Fruit fly (Drosophila melanogaster) whole organism, embryonic: ENCODE measurements around the gene CG5376.

ENCODE experiments used
- Abd-B ChIP-seq: fragments of 200-800 bp; sonication (Bioruptor generic); optimal IDR thresholded peaks from 2 replicates; lab custom pipeline; 2018; ENCODE audit warnings: missing biosample characterization, mild to moderate bottlenecking, missing genetic modification characterization, moderate library complexity
- BEAF-32 ChIP-seq: fragments of 200-800 bp; sonication (Bioruptor generic); optimal IDR thresholded peaks from 3 replicates; lab custom pipeline; 2017; ENCODE audit warnings: missing biosample characterization, missing genetic modification characterization, mild to moderate bottlenecking, moderate library complexity, missing genetic modification reagents
- Blimp-1 ChIP-seq: fragments of 200-800 bp; sonication (Bioruptor generic); optimal IDR thresholded peaks from 3 replicates; lab custom pipeline; 2018; ENCODE audit warnings: missing biosample characterization, missing genetic modification characterization, mild to moderate bottlenecking, moderate library complexity, missing genetic modification reagents
- BtbVII ChIP-seq: fragments of 200-800 bp; sonication (Bioruptor generic); optimal IDR thresholded peaks from 3 replicates; lab custom pipeline; 2017; ENCODE audit warnings: missing biosample characterization, mild to moderate bottlenecking, missing genetic modification characterization
- CG10267 ChIP-seq: fragments of 200-800 bp; sonication (Bioruptor generic); optimal IDR thresholded peaks from 2 replicates; lab custom pipeline; 2018; ENCODE audit warnings: missing biosample characterization, mild to moderate bottlenecking, missing genetic modification characterization, moderate library complexity
- CG10654 ChIP-seq: fragments of 200-800 bp; sonication (Bioruptor generic); optimal IDR thresholded peaks from 2 replicates; lab custom pipeline; 2016; ENCODE audit warnings: missing biosample characterization, missing genetic modification characterization
- CG11504 ChIP-seq: fragments of 200-800 bp; sonication (Bioruptor generic); optimal IDR thresholded peaks from 3 replicates; lab custom pipeline; 2019; ENCODE audit warnings: missing biosample characterization, mild to moderate bottlenecking, missing genetic modification characterization, moderate library complexity
- CG12236 ChIP-seq: fragments of 200-800 bp; sonication (Bioruptor generic); optimal IDR thresholded peaks from 2 replicates; lab custom pipeline; 2016; ENCODE audit warnings: missing biosample characterization, missing genetic modification characterization
- CG14710 ChIP-seq: fragments of 200-800 bp; sonication (Bioruptor generic); optimal IDR thresholded peaks from 3 replicates; lab custom pipeline; 2019; ENCODE audit warnings: missing biosample characterization, mild to moderate bottlenecking, missing genetic modification characterization, moderate library complexity
- CG15514 ChIP-seq: fragments of 200-800 bp; sonication (Bioruptor generic); optimal IDR thresholded peaks from 3 replicates; lab custom pipeline; 2017; ENCODE audit warnings: missing biosample characterization, missing genetic modification characterization, mild to moderate bottlenecking, moderate library complexity, missing genetic modification reagents
- CG17186 ChIP-seq: fragments of 200-800 bp; sonication (Bioruptor generic); optimal IDR thresholded peaks from 3 replicates; lab custom pipeline; 2017; ENCODE audit warnings: missing biosample characterization, missing genetic modification reagents, missing genetic modification characterization
- CG17802 ChIP-seq: fragments of 200-800 bp; sonication (Bioruptor generic); optimal IDR thresholded peaks from 2 replicates; lab custom pipeline; 2018; ENCODE audit warnings: missing biosample characterization, mild to moderate bottlenecking, missing genetic modification characterization, moderate library complexity
- CG2116 ChIP-seq: fragments of 200-800 bp; sonication (Bioruptor generic); optimal IDR thresholded peaks from 3 replicates; lab custom pipeline; 2018; ENCODE audit warnings: missing biosample characterization, mild to moderate bottlenecking, missing genetic modification characterization
- CG9609 ChIP-seq: fragments of 200-800 bp; sonication (Bioruptor generic); optimal IDR thresholded peaks from 3 replicates; lab custom pipeline; 2016; ENCODE audit warnings: missing biosample characterization, missing genetic modification characterization
- CG9797 ChIP-seq: fragments of 200-800 bp; sonication (Bioruptor generic); optimal IDR thresholded peaks from 3 replicates; lab custom pipeline; 2018; ENCODE audit warnings: missing biosample characterization, mild to moderate bottlenecking, missing genetic modification characterization
- Doc3 ChIP-seq: fragments of 200-800 bp; sonication (Bioruptor generic); IDR thresholded peaks from 3 replicates; pipeline ENCODE4 v1.3.6; 2022; ENCODE audit warnings: missing biosample characterization, missing genetic modification characterization; ENCODE audit not compliant: partially characterized antibody
- Dp ChIP-seq: fragments of 200-800 bp; sonication (Bioruptor generic); optimal IDR thresholded peaks from 2 replicates; lab custom pipeline; 2018; ENCODE audit warnings: missing biosample characterization, mild to moderate bottlenecking, missing genetic modification characterization, moderate library complexity
- E2f2 ChIP-seq: fragments of 200-800 bp; sonication (Bioruptor generic); IDR thresholded peaks from 2 replicates; pipeline ENCODE4 v1.3.6; 2022; ENCODE audit warnings: missing biosample characterization, missing genetic modification characterization
- Eip74EF ChIP-seq, 2 experiments: fragments of 200-800 bp in 1 of 2; fragments of >200 bp in 1 of 2; sonication (Bioruptor generic) in 1 of 2; optimal IDR thresholded peaks; 2 replicates each; lab custom pipeline; 2017 to 2019; ENCODE audit warnings: missing biosample characterization in 2 of 2, missing genetic modification characterization in 2 of 2, mild to moderate bottlenecking in 1 of 2, moderate library complexity in 1 of 2
- Ets97D ChIP-seq: fragments of 200-800 bp; sonication (Bioruptor generic); optimal IDR thresholded peaks from 3 replicates; lab custom pipeline; 2016; ENCODE audit warnings: missing biosample characterization, missing genetic modification characterization
- HLH54F ChIP-seq: fragments of 200-800 bp; sonication (Bioruptor generic); optimal IDR thresholded peaks from 3 replicates; lab custom pipeline; 2016; ENCODE audit warnings: missing biosample characterization, missing genetic modification characterization
- MBD-R2 ChIP-seq: fragments of 200-800 bp; sonication (Bioruptor generic); IDR thresholded peaks from 2 replicates; pipeline ENCODE4 v1.3.6; 2022; ENCODE audit warnings: missing biosample characterization, missing genetic modification characterization
- MESR4 ChIP-seq: fragments of 200-800 bp; sonication (Bioruptor generic); optimal IDR thresholded peaks from 2 replicates; lab custom pipeline; 2018; ENCODE audit warnings: missing biosample characterization, mild to moderate bottlenecking, missing genetic modification characterization, moderate library complexity
- Max ChIP-seq: fragments of 200-800 bp; sonication (Bioruptor generic); optimal IDR thresholded peaks from 2 replicates; lab custom pipeline; 2016; ENCODE audit warnings: missing biosample characterization, mild to moderate bottlenecking, missing genetic modification characterization
- Myb ChIP-seq: fragments of 200-800 bp; sonication (Bioruptor generic); optimal IDR thresholded peaks from 2 replicates; lab custom pipeline; 2016; ENCODE audit warnings: missing biosample characterization, missing genetic modification characterization
- Nf-YA ChIP-seq: fragments of 200-800 bp; sonication (Bioruptor generic); IDR thresholded peaks from 2 replicates; pipeline ENCODE4 v1.3.6; 2022; ENCODE audit warnings: missing biosample characterization, missing genetic modification characterization
- Usf ChIP-seq: fragments of 200-800 bp; sonication (Bioruptor generic); optimal IDR thresholded peaks from 2 replicates; lab custom pipeline; 2017; ENCODE audit warnings: missing genotype, missing biosample characterization, missing genetic modification characterization
- YL-1 ChIP-seq: fragments of 200-800 bp; sonication (Bioruptor generic); optimal IDR thresholded peaks from 3 replicates; lab custom pipeline; 2017; ENCODE audit warnings: missing biosample characterization, mild to moderate bottlenecking, missing genetic modification characterization
- abd-A ChIP-seq: fragments of 200-800 bp; sonication (Bioruptor generic); optimal IDR thresholded peaks from 3 replicates; lab custom pipeline; 2019; ENCODE audit warnings: missing biosample characterization, mild to moderate bottlenecking, missing genetic modification characterization, moderate library complexity
- cad ChIP-seq: fragments of >200 bp; optimal IDR thresholded peaks from 2 replicates; lab custom pipeline; 2017; ENCODE audit warnings: missing biosample characterization, missing genetic modification characterization
- cas ChIP-seq: fragments of 200-800 bp; sonication (Bioruptor generic); IDR thresholded peaks from 2 replicates; pipeline ENCODE4 v1.3.6; 2022; ENCODE audit warnings: missing biosample characterization, missing genetic modification characterization
- cwo ChIP-seq: fragments of 200-800 bp; sonication (Bioruptor generic); optimal IDR thresholded peaks from 3 replicates; lab custom pipeline; 2017; ENCODE audit warnings: missing biosample characterization, missing genetic modification characterization, mild to moderate bottlenecking, moderate library complexity, missing genetic modification reagents
- dm ChIP-seq: fragments of 200-800 bp; sonication (Bioruptor generic); optimal IDR thresholded peaks from 3 replicates; lab custom pipeline; 2016; ENCODE audit warnings: missing biosample characterization, missing genetic modification characterization
- fd3F ChIP-seq: fragments of 200-800 bp; sonication (Bioruptor generic); optimal IDR thresholded peaks from 2 replicates; lab custom pipeline; 2018; ENCODE audit warnings: missing biosample characterization, mild to moderate bottlenecking, missing genetic modification characterization, moderate library complexity
- fru ChIP-seq: fragments of >200 bp; optimal IDR thresholded peaks from 2 replicates; lab custom pipeline; 2017
- gfzf ChIP-seq: fragments of 200-800 bp; sonication (Bioruptor generic); optimal IDR thresholded peaks from 2 replicates; lab custom pipeline; 2016; ENCODE audit warnings: missing biosample characterization, mild to moderate bottlenecking, missing genetic modification characterization, moderate library complexity
- hb ChIP-seq: fragments of 200-800 bp; sonication (Bioruptor generic); IDR thresholded peaks from 3 replicates; pipeline ENCODE4 v1.3.6; 2022; ENCODE audit warnings: missing biosample characterization, missing genetic modification characterization; ENCODE audit not compliant: partially characterized antibody
- oc ChIP-seq: fragments of 200-800 bp; sonication (Bioruptor generic); optimal IDR thresholded peaks from 2 replicates; lab custom pipeline; 2018; ENCODE audit warnings: missing biosample characterization, mild to moderate bottlenecking, missing genetic modification characterization, moderate library complexity
- onecut ChIP-seq: fragments of 200-800 bp; sonication (Bioruptor generic); IDR thresholded peaks from 2 replicates; pipeline ENCODE4 v1.3.6; 2022; ENCODE audit warnings: missing biosample characterization, missing genetic modification characterization
- pros ChIP-seq: fragments of 200-800 bp; sonication (Bioruptor generic); optimal IDR thresholded peaks from 3 replicates; lab custom pipeline; 2019; ENCODE audit warnings: missing biosample characterization, mild to moderate bottlenecking, missing genetic modification characterization, moderate library complexity
- pum ChIP-seq: fragments of 200-800 bp; sonication (Bioruptor generic); optimal IDR thresholded peaks from 2 replicates; lab custom pipeline; 2016; ENCODE audit warnings: missing biosample characterization, missing genetic modification characterization
- pzg ChIP-seq: fragments of 200-800 bp; sonication (Bioruptor generic); optimal IDR thresholded peaks from 3 replicates; lab custom pipeline; 2018; ENCODE audit warnings: missing biosample characterization, mild to moderate bottlenecking, missing genetic modification characterization, moderate library complexity
- rib ChIP-seq: fragments of 200-800 bp; sonication (Bioruptor generic); IDR thresholded peaks from 2 replicates; pipeline ENCODE4 v1.3.6; 2022; ENCODE audit warnings: missing biosample characterization, missing genetic modification characterization
- run ChIP-seq: fragments of 200-800 bp; sonication (Bioruptor generic); optimal IDR thresholded peaks from 3 replicates; lab custom pipeline; 2018; ENCODE audit warnings: missing biosample characterization, mild to moderate bottlenecking, missing genetic modification characterization
- sd ChIP-seq: fragments of 200-800 bp; sonication (Bioruptor generic); optimal IDR thresholded peaks from 3 replicates; lab custom pipeline; 2018; ENCODE audit warnings: missing biosample characterization, mild to moderate bottlenecking, missing genetic modification characterization, moderate library complexity
- tap ChIP-seq: fragments of 200-800 bp; optimal IDR thresholded peaks from 3 replicates; lab custom pipeline; 2019; ENCODE audit warnings: missing biosample characterization, mild to moderate bottlenecking, missing genetic modification characterization, moderate library complexity
- tna ChIP-seq: fragments of 200-800 bp; sonication (Bioruptor generic); IDR thresholded peaks from 2 replicates; pipeline ENCODE4 v1.3.6; 2022; ENCODE audit warnings: missing biosample characterization, missing genetic modification characterization; ENCODE audit not compliant: partially characterized antibody
- trem ChIP-seq: fragments of 200-800 bp; optimal IDR thresholded peaks from 3 replicates; lab custom pipeline; 2019; ENCODE audit warnings: missing biosample characterization, mild to moderate bottlenecking, missing genetic modification characterization, moderate library complexity
- trh ChIP-seq: fragments of 200-800 bp; sonication (Bioruptor generic); optimal IDR thresholded peaks from 2 replicates; lab custom pipeline; 2016; ENCODE audit warnings: missing biosample characterization, missing genetic modification characterization
- vfl ChIP-seq: fragments of 200-800 bp; sonication (Bioruptor generic); optimal IDR thresholded peaks from 2 replicates; lab custom pipeline; 2016; ENCODE audit warnings: missing biosample characterization, missing genetic modification characterization
- vvl ChIP-seq: fragments of 200-800 bp; sonication (Bioruptor generic); IDR thresholded peaks from 2 replicates; pipeline ENCODE4 v1.3.6; 2022; ENCODE audit warnings: missing biosample characterization, missing genetic modification characterization

CG5376 gene

dm6 chr3R:22446493-22446892 lies 42.3 kb downstream of the CG5376 start, which contains the start of gene CG12499:
CG12499 (minus strand) TSS chr3R:22446587.
- peak; percentile 7 for TF ChIP-seq BtbVII (GFP tag; lab: Kevin White, UChicago)
- no peak for TF ChIP-seq CG9609 (GFP tag; lab: Kevin White, UChicago)
- TF ChIP-seq E2f2 = peak; percentile 94
- TF ChIP-seq Ets97D (GFP tag; lab: Kevin White, UChicago) = peak; percentile 20
- peak; percentile 46 for TF ChIP-seq pzg
- peak; percentile 7 for TF ChIP-seq CG15514
- peak; percentile 20 for TF ChIP-seq trem (tag; lab: Kevin White, UChicago)
- no peak for TF ChIP-seq onecut (GFP tag; lab: Robert Waterston, UW)
- no peak for TF ChIP-seq vfl (GFP tag; lab: Kevin White, UChicago)
- peak; percentile 69 for TF ChIP-seq dm (GFP tag; lab: Kevin White, UChicago)
- no peak for TF ChIP-seq trh (GFP tag; lab: Kevin White, UChicago)
- no peak for TF ChIP-seq CG17186 (GFP tag; lab: Kevin White, UChicago)
- peak; percentile 25 for TF ChIP-seq CG2116
- no peak; the same call in 2 of the 3 replicates for TF ChIP-seq Doc3 (GFP tag; lab: Robert Waterston, UW)
- peak; percentile 92 for TF ChIP-seq cwo (GFP tag; lab: Kevin White, UChicago)
- no peak for TF ChIP-seq Blimp-1
- TF ChIP-seq YL-1 (GFP tag; lab: Kevin White, UChicago) = peak; percentile 32
- TF ChIP-seq CG10267 (tag; lab: Kevin White, UChicago) = peak; percentile 89
- no peak for TF ChIP-seq Nf-YA (GFP tag; lab: Robert Waterston, UW)
- TF ChIP-seq Max (GFP tag; lab: Kevin White, UChicago) = peak; percentile 75
- no peak for TF ChIP-seq fru (lab: Kevin White, UChicago)
- peak; percentile 50; the same call in 1 of the 2 replicates for TF ChIP-seq MBD-R2 (GFP tag; lab: Robert Waterston, UW)
- TF ChIP-seq Dp (GFP tag; lab: Kevin White, UChicago) = peak; percentile 90
- TF ChIP-seq cas (GFP tag; lab: Robert Waterston, UW) = no peak
- TF ChIP-seq HLH54F (GFP tag; lab: Kevin White, UChicago) = no peak
- no peak for TF ChIP-seq BEAF-32 (GFP tag; lab: Kevin White, UChicago)
- TF ChIP-seq pum (GFP tag; lab: Kevin White, UChicago) = no peak
- TF ChIP-seq MESR4 (GFP tag; lab: Kevin White, UChicago) = peak; percentile 38
- TF ChIP-seq fd3F (GFP tag; lab: Kevin White, UChicago) = no peak
- peak; percentile 31 for TF ChIP-seq Myb
- TF ChIP-seq CG12236 (GFP tag; lab: Kevin White, UChicago) = no peak
- TF ChIP-seq hb (GFP tag; lab: Robert Waterston, UW) = no peak
- TF ChIP-seq gfzf (GFP tag; lab: Kevin White, UChicago) = peak; percentile 73
- TF ChIP-seq CG14710 (tag; lab: Kevin White, UChicago) = peak; percentile 41
- TF ChIP-seq Abd-B (GFP tag; lab: Kevin White, UChicago) = no peak
- peak; percentile 45 for TF ChIP-seq sd (tag; lab: Kevin White, UChicago)
- no peak for TF ChIP-seq cad
- TF ChIP-seq CG9797 (GFP tag; lab: Kevin White, UChicago) = peak; percentile 36

- TF ChIP-seq rib (GFP tag; lab: Robert Waterston, UW) = no peak
- TF ChIP-seq tap (tag; lab: Kevin White, UChicago) = no peak
- no peak for TF ChIP-seq CG11504 (tag; lab: Kevin White, UChicago)
- TF ChIP-seq CG17802 (tag; lab: Kevin White, UChicago) = no peak
- peak; percentile 66; the same call in 1 of the 2 replicates for TF ChIP-seq vvl (GFP tag; lab: Robert Waterston, UW)
- TF ChIP-seq abd-A = peak; percentile 60
- peak in 1 of 2 experiments; percentile 12 for TF ChIP-seq Eip74EF (GFP tag; optimal IDR thresholded peaks at IDR 0.05; lab: Kevin White, UChicago)
- TF ChIP-seq CG9797 (GFP tag; lab: Kevin White, UChicago) = no peak
- TF ChIP-seq run (tag; lab: Kevin White, UChicago) = no peak
- no peak for TF ChIP-seq CG10654 (GFP tag; lab: Kevin White, UChicago)
- TF ChIP-seq BEAF-32 (GFP tag; lab: Kevin White, UChicago) = no peak
- peak; percentile 58 for TF ChIP-seq oc (tag; lab: Kevin White, UChicago)
- peak; percentile 20 for TF ChIP-seq pros
- TF ChIP-seq Usf (GFP tag; lab: Kevin White, UChicago) = no peak
- TF ChIP-seq tna = no peak
- TF ChIP-seq, all 482 proteins: peak for 5
Measured at dm6 chr3R:22438301-22438700, 50.5 kb downstream of the CG5376 start.
